Worm (Caenorhabditis elegans): ENCODE results near the gene M151.3.

The M151.3 gene

DNA sequence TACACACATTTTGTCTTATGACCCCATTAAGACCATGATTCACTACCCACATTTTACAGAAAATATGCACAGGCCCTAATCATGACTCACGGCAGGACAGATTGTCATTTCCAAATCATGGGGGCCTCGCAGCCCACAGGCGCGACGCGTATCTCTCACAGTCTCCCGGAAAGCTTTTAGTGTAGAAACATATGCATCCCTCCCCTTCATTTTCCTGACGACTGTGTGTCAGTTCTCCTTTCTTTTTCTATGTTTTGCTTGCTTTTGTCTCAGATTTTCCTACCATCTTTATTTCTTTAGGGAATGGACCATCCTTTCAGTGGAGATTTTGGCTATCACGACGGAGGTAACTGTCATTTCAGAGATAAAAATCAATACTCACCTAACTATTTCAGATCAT lies 14.2 kb downstream of the M151.3 start, which contains the start of gene M151.1:
M151.1 (plus strand) TSS at position 301 of the 400 bp plus-strand sequence.
- TF ChIP-seq aly-2 (tag; optimal IDR thresholded peaks at IDR 0.05) (no peak), nhr-67 (tag; optimal IDR thresholded peaks at IDR 0.05) (no peak), nhr-76 (tag; optimal IDR thresholded peaks at IDR 0.05) (no peak), nhr-12 (tag; optimal IDR thresholded peaks at IDR 0.05) (no peak), hmg-11 (tag; optimal IDR thresholded peaks at IDR 0.05) (no peak), jun-1 (tag; optimal IDR thresholded peaks at IDR 0.05) (no peak), nhr-23 (tag; optimal IDR thresholded peaks at IDR 0.05) (no peak), nhr-77 (tag; optimal IDR thresholded peaks at IDR 0.05) (no peak), nhr-43 (tag; optimal IDR thresholded peaks at IDR 0.05; ENCODE audit: poor library complexity, severe bottlenecking) (no peak), daf-12 (tag; optimal IDR thresholded peaks at IDR 0.05) (no peak), elt-2 (tag; optimal IDR thresholded peaks at IDR 0.05) (no peak), nhr-11 (tag; optimal IDR thresholded peaks at IDR 0.05) (no peak), eor-1 (tag; optimal IDR thresholded peaks at IDR 0.05) (no peak), fkh-10 (GFP tag; optimal IDR thresholded peaks at IDR 0.05) (no peak), sea-2 (GFP tag; optimal IDR thresholded peaks at IDR 0.05) (no peak), fkh-2 (tag; optimal IDR thresholded peaks at IDR 0.05) (no peak)

DNA sequence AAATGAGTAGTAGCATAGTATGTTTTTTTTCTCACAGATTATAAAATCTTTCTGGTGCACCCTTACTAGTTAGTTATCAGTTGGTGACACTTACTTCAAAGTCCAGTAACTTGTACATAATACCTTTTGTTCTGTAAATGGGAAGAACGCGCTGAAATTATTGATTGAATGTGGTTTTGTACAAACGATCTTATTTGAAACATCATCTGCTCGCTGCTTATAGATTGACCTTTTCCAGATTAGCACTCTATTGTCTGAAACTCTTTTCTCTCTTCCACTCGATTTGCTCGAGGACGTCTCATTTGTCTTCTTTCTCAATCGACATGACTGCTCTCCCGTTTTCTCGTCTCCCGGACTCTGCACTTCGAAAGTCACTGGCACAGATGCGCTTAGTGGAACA lies 20.1 kb downstream of the M151.3 start, which contains the start of gene fbxb-33:
fbxb-33 (plus strand) TSS at position 301 of the 400 bp plus-strand sequence.
- TF ChIP-seq nhr-11 (tag; optimal IDR thresholded peaks at IDR 0.05) (no peak), aly-2 (tag; optimal IDR thresholded peaks at IDR 0.05) (no peak)

DNA sequence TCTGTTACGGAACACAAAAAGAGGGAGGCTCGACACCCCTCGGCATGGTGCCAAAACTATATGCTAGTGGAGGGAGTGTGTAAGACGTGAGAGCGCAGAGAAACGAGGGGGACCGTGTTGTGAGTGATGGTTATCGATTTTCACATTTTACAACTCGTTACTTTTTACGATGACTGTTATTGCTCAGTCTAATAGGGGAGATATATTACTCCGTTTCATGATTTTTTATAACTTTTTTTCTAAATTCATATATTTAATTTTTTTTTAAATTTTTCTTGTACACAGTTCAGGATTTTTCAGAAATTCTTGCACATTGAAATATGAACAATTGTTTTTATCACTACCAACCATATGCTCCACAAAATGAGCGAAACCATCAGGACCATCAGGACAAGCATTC lies 28.4 kb downstream of the M151.3 start, which contains the start of gene F19B10.5:
F19B10.5 (plus strand) TSS at position 301 of the 400 bp plus-strand sequence.
- TF ChIP-seq egl-5 (tag; optimal IDR thresholded peaks at IDR 0.05): no peak
- TF ChIP-seq tbx-2 (tag; optimal IDR thresholded peaks at IDR 0.05): no peak
- no peak for TF ChIP-seq nhr-43 (tag; optimal IDR thresholded peaks at IDR 0.05; ENCODE audit: poor library complexity, severe bottlenecking)
- TF ChIP-seq nhr-77 (tag; optimal IDR thresholded peaks at IDR 0.05): no peak
- TF ChIP-seq mml-1 (tag; optimal IDR thresholded peaks at IDR 0.05): no peak
- TF ChIP-seq nhr-11 (tag; optimal IDR thresholded peaks at IDR 0.05): no peak
- no peak for TF ChIP-seq unc-39 (tag; optimal IDR thresholded peaks at IDR 0.05)
- no peak for TF ChIP-seq nhr-25 (tag; optimal IDR thresholded peaks at IDR 0.05)
- TF ChIP-seq pqm-1 (tag; optimal IDR thresholded peaks at IDR 0.05): no peak
- no peak for TF ChIP-seq skn-1 (tag; optimal IDR thresholded peaks at IDR 0.05)
- TF ChIP-seq ztf-11 (tag; optimal IDR thresholded peaks at IDR 0.05): no peak
- TF ChIP-seq nhr-12 (tag; optimal IDR thresholded peaks at IDR 0.05): no peak
- no peak for TF ChIP-seq lin-15B (tag; optimal IDR thresholded peaks at IDR 0.05)
- TF ChIP-seq nfya-1 (tag; optimal IDR thresholded peaks at IDR 0.05; ENCODE audit: insufficient read depth): no peak
- TF ChIP-seq snpc-4 (tag; optimal IDR thresholded peaks at IDR 0.05): no peak
- no peak for TF ChIP-seq fkh-2 (tag; optimal IDR thresholded peaks at IDR 0.05)

DNA sequence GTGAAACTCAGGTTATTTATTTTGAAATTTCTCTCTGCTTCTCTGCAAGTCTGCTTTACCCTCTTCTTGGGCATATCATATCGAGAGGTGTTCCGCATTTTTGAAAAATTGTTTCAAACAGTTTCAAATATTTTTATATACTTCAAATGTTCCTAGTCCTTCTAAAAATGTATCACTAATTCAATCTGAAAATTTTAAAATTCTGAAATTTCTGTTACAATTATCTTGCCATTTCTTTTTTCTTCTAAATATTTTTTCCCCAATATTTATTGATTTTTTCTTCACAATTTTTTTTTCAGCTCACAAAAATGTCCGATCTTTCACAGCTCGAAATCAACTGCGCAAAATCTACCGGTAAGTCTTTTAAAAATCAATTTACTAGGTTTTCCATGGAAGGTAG lies 32.8 kb downstream of the M151.3 start, which contains the start of gene F19B10.4:
F19B10.4 (plus strand) TSS at position 301 of the 400 bp plus-strand sequence.
- TF ChIP-seq mdl-1 (tag; optimal IDR thresholded peaks at IDR 0.05) (no peak), eor-1 (tag; optimal IDR thresholded peaks at IDR 0.05) (no peak), daf-12 (tag; optimal IDR thresholded peaks at IDR 0.05) (no peak), nhr-23 (tag; optimal IDR thresholded peaks at IDR 0.05) (no peak), ceh-28 (tag; optimal IDR thresholded peaks at IDR 0.05) (no peak), hmg-11 (tag; optimal IDR thresholded peaks at IDR 0.05) (no peak), elt-1 (tag; optimal IDR thresholded peaks at IDR 0.05) (no peak), nhr-43 (tag; optimal IDR thresholded peaks at IDR 0.05; ENCODE audit: poor library complexity, severe bottlenecking) (no peak), nhr-77 (tag; optimal IDR thresholded peaks at IDR 0.05) (no peak), egl-27 (tag; optimal IDR thresholded peaks at IDR 0.05) (no peak), snpc-4 (tag; optimal IDR thresholded peaks at IDR 0.05) (no peak), lsy-12 (tag; optimal IDR thresholded peaks at IDR 0.05) (no peak), nhr-11 (tag; optimal IDR thresholded peaks at IDR 0.05) (no peak), ztf-4 (tag; optimal IDR thresholded peaks at IDR 0.05) (no peak), jun-1 (tag; optimal IDR thresholded peaks at IDR 0.05) (no peak), nfya-1 (tag; optimal IDR thresholded peaks at IDR 0.05; ENCODE audit: insufficient read depth) (no peak)

DNA sequence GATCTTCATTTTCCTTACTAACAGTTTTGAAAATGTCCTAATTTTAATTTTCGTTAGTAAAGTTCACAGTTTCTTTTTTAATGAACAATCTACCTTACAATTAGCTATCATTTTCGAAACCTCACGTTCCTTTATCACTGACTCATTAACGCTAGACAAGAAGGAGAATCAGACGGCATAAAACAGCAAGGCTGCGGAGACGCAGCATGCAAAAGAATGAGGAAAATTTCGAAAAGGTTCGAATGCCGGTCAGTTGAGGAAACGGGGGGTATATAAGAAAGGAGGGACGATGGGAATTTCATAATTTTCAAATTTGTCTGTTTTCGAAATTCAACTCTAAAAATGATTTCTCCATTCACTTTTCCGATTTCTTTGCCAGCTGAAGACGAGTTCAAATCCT lies 35.0 kb downstream of the M151.3 start, which contains the start of gene F19B10.13:
F19B10.13 (plus strand) TSS at position 343 of the 400 bp plus-strand sequence.
- TF ChIP-seq mdl-1 (tag; optimal IDR thresholded peaks at IDR 0.05) (no peak), elt-3 (tag; optimal IDR thresholded peaks at IDR 0.05) (peak in 1 of 3 experiments; percentile 41), fkh-2 (tag; optimal IDR thresholded peaks at IDR 0.05) (no peak), hmg-11 (tag; optimal IDR thresholded peaks at IDR 0.05) (no peak), ceh-9 (tag; optimal IDR thresholded peaks at IDR 0.05) (no peak), fkh-10 (GFP tag; optimal IDR thresholded peaks at IDR 0.05) (no peak), sea-2 (GFP tag; optimal IDR thresholded peaks at IDR 0.05) (no peak), nhr-77 (tag; optimal IDR thresholded peaks at IDR 0.05) (no peak), zag-1 (tag; optimal IDR thresholded peaks at IDR 0.05) (no peak), nhr-28 (tag; optimal IDR thresholded peaks at IDR 0.05) (no peak), pqm-1 (tag; optimal IDR thresholded peaks at IDR 0.05) (peak; percentile 56), nfya-1 (tag; optimal IDR thresholded peaks at IDR 0.05; ENCODE audit: insufficient read depth) (peak; percentile 14), ZK546.5 (tag; optimal IDR thresholded peaks at IDR 0.05) (no peak), elt-2 (tag; optimal IDR thresholded peaks at IDR 0.05) (peak; percentile 70)

Measured in whole organism, L3 larva.